Worm (Caenorhabditis elegans) whole organism, L4 larva: ENCODE results near the gene dhps-1.

Experiments used
- F49E8.2 ChIP-seq: sonication (generic microtip); optimal IDR thresholded peaks from 2 replicates; lab custom pipeline; 2016; ENCODE audit warnings: missing compliant biosample characterization, mild to moderate bottlenecking, missing genetic modification characterization, borderline replicate concordance
- ama-1 ChIP-seq: fragments of 150-350 bp; optimal IDR thresholded peaks from 2 replicates; lab custom pipeline; 2014; ENCODE audit warnings: inconsistent platforms, mixed read lengths
- ceh-20 ChIP-seq: fragments of 200-800 bp; sonication (Bioruptor generic); IDR thresholded peaks from 2 replicates; pipeline ENCODE4 v1.3.6; 2022; ENCODE audit warnings: missing genetic modification reagents, missing genetic modification characterization, missing compliant biosample characterization
- egl-27 ChIP-seq: sonication (generic microtip); optimal IDR thresholded peaks from 3 replicates; lab custom pipeline; 2017; ENCODE audit warnings: missing biosample characterization, missing genetic modification reagents, missing genetic modification characterization
- lsy-2 ChIP-seq, 2 experiments: fragments of 150-350 bp in 1 of 2; sonication (generic microtip) in 1 of 2; optimal IDR thresholded peaks; 2 replicates each; lab custom pipeline; 2014 to 2017; ENCODE audit warnings: missing biosample characterization in 2 of 2, missing genetic modification characterization in 2 of 2
- nhr-48 ChIP-seq: sonication (generic microtip); optimal IDR thresholded peaks from 2 replicates; lab custom pipeline; 2016; ENCODE audit warnings: mild to moderate bottlenecking, missing genetic modification characterization, missing compliant biosample characterization
- nhr-76 ChIP-seq: fragments of 150-350 bp; optimal IDR thresholded peaks from 2 replicates; lab custom pipeline; 2014; ENCODE audit warnings: missing biosample characterization, missing genetic modification characterization

DNA sequence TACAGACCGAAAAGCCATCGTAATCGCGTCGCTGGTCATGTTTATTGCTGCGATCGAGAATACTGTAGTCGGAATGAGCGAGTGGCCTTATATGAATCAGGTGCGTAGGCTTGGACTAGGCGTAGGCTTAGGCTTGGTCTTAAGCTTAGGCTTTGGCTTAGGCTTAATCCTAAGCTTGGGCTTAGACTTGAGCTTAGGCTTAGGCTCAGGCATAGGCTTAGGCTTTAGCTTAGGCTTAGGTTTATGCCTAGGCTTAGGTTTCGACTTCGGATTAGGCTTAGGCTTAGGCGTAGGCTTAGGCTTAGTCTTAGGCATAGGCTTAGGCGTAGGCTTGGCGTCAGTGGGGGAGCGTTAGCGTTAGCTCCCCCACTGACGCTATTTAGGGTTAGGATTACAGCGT lies 38.0 kb upstream of the dhps-1 start:
- TF ChIP-seq nhr-76 (tag; lab: Kevin White, UChicago) (no peak), F49E8.2 (tag; lab: Kevin White, UChicago) (no peak), ceh-20 (no peak), lsy-2 (tag; optimal IDR thresholded peaks at IDR 0.05; lab: Kevin White, UChicago) (no peak), nhr-48 (tag; lab: Kevin White, UChicago) (no peak), ama-1 (lab: Kevin White, UChicago) (no peak), egl-27 (tag; lab: Kevin White, UChicago) (no peak)
